Worm (Caenorhabditis elegans) whole organism, early embryonic: ENCODE measurements around the gene arx-4.

ENCODE experiments used
- B0310.2 ChIP-seq: sonication (generic microtip); optimal IDR thresholded peaks from 2 replicates; lab custom pipeline; 2016; ENCODE audit warnings: mild to moderate bottlenecking, missing genetic modification characterization, missing compliant biosample characterization
- F13C5.2 ChIP-seq: sonication (generic microtip); optimal IDR thresholded peaks from 2 replicates; lab custom pipeline; 2017; ENCODE audit warnings: mild to moderate bottlenecking, missing genetic modification characterization, inconsistent platforms, missing compliant biosample characterization
- ama-1 ChIP-seq: fragments of 150-350 bp; optimal IDR thresholded peaks from 2 replicates; lab custom pipeline; 2014
- flt-1 ChIP-seq: fragments of 200-800 bp; sonication (Bioruptor generic); IDR thresholded peaks from 2 replicates; pipeline ENCODE4 v1.3.6; 2022; ENCODE audit warnings: missing genetic modification characterization, missing compliant biosample characterization
- hmbx-1 ChIP-seq: sonication (generic microtip); optimal IDR thresholded peaks from 2 replicates; lab custom pipeline; 2016; ENCODE audit warnings: mild to moderate bottlenecking, missing genetic modification characterization, missing compliant biosample characterization
- hmg-4 ChIP-seq: fragments of 200-800 bp; sonication (Bioruptor generic); optimal IDR thresholded peaks from 2 replicates; lab custom pipeline; 2018; ENCODE audit warnings: mild to moderate bottlenecking, missing genetic modification characterization, missing compliant biosample characterization
- hnd-1 ChIP-seq: sonication (generic microtip); optimal IDR thresholded peaks from 2 replicates; lab custom pipeline; 2016; ENCODE audit warnings: missing genetic modification characterization, missing compliant biosample characterization
- pes-1 ChIP-seq: fragments of 200-800 bp; sonication (Bioruptor generic); IDR thresholded peaks from 2 replicates; pipeline ENCODE4 v1.3.6; 2022; ENCODE audit warnings: missing genetic modification reagents, missing genetic modification characterization, missing compliant biosample characterization
- scrt-1 ChIP-seq: fragments of 200-800 bp; sonication (Bioruptor generic); IDR thresholded peaks from 2 replicates; pipeline ENCODE4 v1.3.6; 2022; ENCODE audit warnings: missing genetic modification characterization, missing compliant biosample characterization
- sea-1 ChIP-seq: fragments of 200-800 bp; sonication (Bioruptor generic); conservative IDR thresholded peaks from 2 replicates; pipeline ENCODE4 v1.3.6; 2022; ENCODE audit warnings: missing genetic modification characterization, missing compliant biosample characterization

- TF ChIP-seq pes-1 (GFP tag; lab: Robert Waterston, UW) (no peak), ama-1 (lab: Kevin White, UChicago) (no peak), hmg-4 (GFP tag; lab: Kevin White, UChicago) (no peak), sea-1 (GFP tag; lab: Robert Waterston, UW) (no peak), hnd-1 (no peak), F13C5.2 (tag; lab: Kevin White, UChicago) (no peak), scrt-1 (GFP tag; lab: Robert Waterston, UW) (no peak), hmbx-1 (tag; lab: Kevin White, UChicago) (no peak), B0310.2 (tag; lab: Kevin White, UChicago) (no peak), flt-1 (GFP tag; lab: Robert Waterston, UW) (no peak)
Measured at ce11 chrIII:831961-832360, 30.1 kb upstream of the arx-4 start, which contains the start of gene ceeh-1.
